Fruit fly (Drosophila melanogaster) whole organism, embryonic: Measurements from ENCODE around the gene CG17036.

Experiments
- Abd-B ChIP-seq: fragments of 200-800 bp; sonication (Bioruptor generic); optimal IDR thresholded peaks from 2 replicates; lab custom pipeline; 2018; ENCODE audit warnings: missing biosample characterization, mild to moderate bottlenecking, missing genetic modification characterization, moderate library complexity
- CG10431 ChIP-seq: fragments of 200-800 bp; sonication (Bioruptor generic); optimal IDR thresholded peaks from 3 replicates; lab custom pipeline; 2018; ENCODE audit warnings: missing biosample characterization, mild to moderate bottlenecking, missing genetic modification characterization
- CG14667 ChIP-seq: fragments of 200-800 bp; sonication (Bioruptor generic); IDR thresholded peaks from 2 replicates; pipeline ENCODE4 v1.3.6; 2022; ENCODE audit warnings: missing biosample characterization, missing genetic modification characterization
- CG15696 ChIP-seq: fragments of 200-800 bp; sonication (Bioruptor generic); optimal IDR thresholded peaks from 2 replicates; lab custom pipeline; 2019; ENCODE audit warnings: missing biosample characterization, mild to moderate bottlenecking, missing genetic modification characterization, moderate library complexity
- CG1603 ChIP-seq: fragments of 200-800 bp; sonication (Bioruptor generic); optimal IDR thresholded peaks from 2 replicates; lab custom pipeline; 2019; ENCODE audit warnings: missing biosample characterization, mild to moderate bottlenecking, missing genetic modification characterization, moderate library complexity
- CG1647 ChIP-seq: fragments of 200-800 bp; sonication (Bioruptor generic); optimal IDR thresholded peaks from 3 replicates; lab custom pipeline; 2016; ENCODE audit warnings: missing biosample characterization, missing genetic modification characterization
- CG18764 ChIP-seq: fragments of 200-800 bp; sonication (Bioruptor generic); optimal IDR thresholded peaks from 3 replicates; lab custom pipeline; 2016; ENCODE audit warnings: missing biosample characterization, missing genetic modification characterization
- CG30020 ChIP-seq: fragments of 200-800 bp; optimal IDR thresholded peaks from 2 replicates; lab custom pipeline; 2019; ENCODE audit warnings: missing biosample characterization, mild to moderate bottlenecking, missing genetic modification characterization, moderate library complexity
- CG31365 ChIP-seq: fragments of 200-800 bp; sonication (Bioruptor generic); optimal IDR thresholded peaks from 2 replicates; lab custom pipeline; 2018; ENCODE audit warnings: missing biosample characterization, mild to moderate bottlenecking, missing genetic modification characterization
- CG34422 ChIP-seq: fragments of 200-800 bp; sonication (Bioruptor generic); IDR thresholded peaks from 3 replicates; pipeline ENCODE4 v1.3.6; 2022; ENCODE audit warnings: missing biosample characterization, missing genetic modification characterization
- CG6791 ChIP-seq: fragments of 200-800 bp; sonication (Bioruptor generic); IDR thresholded peaks from 3 replicates; pipeline ENCODE4 v1.3.6; 2022; ENCODE audit warnings: missing biosample characterization, missing genetic modification characterization; ENCODE audit not compliant: partially characterized antibody
- CG9437 ChIP-seq: fragments of 200-800 bp; sonication (Bioruptor generic); optimal IDR thresholded peaks from 2 replicates; lab custom pipeline; 2018; ENCODE audit warnings: missing biosample characterization, mild to moderate bottlenecking, missing genetic modification characterization
- CrebB ChIP-seq: fragments of 200-800 bp; sonication (Bioruptor generic); optimal IDR thresholded peaks from 3 replicates; lab custom pipeline; 2018; ENCODE audit warnings: missing biosample characterization, mild to moderate bottlenecking, missing genetic modification characterization
- D ChIP-seq, 2 experiments: fragments of 200-800 bp in 1 of 2; fragments of >200 bp in 1 of 2; sonication (Bioruptor generic) in 1 of 2; optimal IDR thresholded peaks; 2 replicates in 1 of 2; 3 replicates in 1 of 2; lab custom pipeline; 2017; ENCODE audit warnings: mild to moderate bottlenecking in 1 of 2, missing biosample characterization in 1 of 2, missing genetic modification characterization in 1 of 2, missing genetic modification reagents in 1 of 2
- Deaf1 ChIP-seq: fragments of 200-800 bp; optimal IDR thresholded peaks from 3 replicates; lab custom pipeline; 2019; ENCODE audit warnings: missing biosample characterization, mild to moderate bottlenecking, missing genetic modification characterization, moderate library complexity
- Dll ChIP-seq: fragments of 200-800 bp; sonication (Bioruptor generic); IDR thresholded peaks from 4 replicates; pipeline ENCODE4 v1.3.6; 2022; ENCODE audit warnings: missing biosample characterization, missing genetic modification characterization; ENCODE audit not compliant: partially characterized antibody
- Doc3 ChIP-seq: fragments of 200-800 bp; sonication (Bioruptor generic); IDR thresholded peaks from 3 replicates; pipeline ENCODE4 v1.3.6; 2022; ENCODE audit warnings: missing biosample characterization, missing genetic modification characterization; ENCODE audit not compliant: partially characterized antibody
- Fer2 ChIP-seq: fragments of 200-800 bp; sonication (Bioruptor generic); optimal IDR thresholded peaks from 2 replicates; lab custom pipeline; 2018; ENCODE audit warnings: missing biosample characterization, mild to moderate bottlenecking, missing genetic modification characterization, moderate library complexity
- Hmx ChIP-seq: fragments of 200-800 bp; sonication (Bioruptor generic); optimal IDR thresholded peaks from 2 replicates; lab custom pipeline; 2016; ENCODE audit warnings: missing biosample characterization, missing genetic modification characterization
- Kr ChIP-seq: fragments of 200-800 bp; sonication (Bioruptor generic); optimal IDR thresholded peaks from 2 replicates; lab custom pipeline; 2017; ENCODE audit warnings: missing biosample characterization, mild to moderate bottlenecking, missing genetic modification characterization
- Neu2 ChIP-seq: fragments of 200-800 bp; sonication (Bioruptor generic); optimal IDR thresholded peaks from 3 replicates; lab custom pipeline; 2016; ENCODE audit warnings: missing biosample characterization, missing genetic modification characterization, borderline replicate concordance
- Nf-YB ChIP-seq: fragments of 200-800 bp; sonication (Bioruptor generic); optimal IDR thresholded peaks from 3 replicates; lab custom pipeline; 2019; ENCODE audit warnings: missing biosample characterization, mild to moderate bottlenecking, missing genetic modification characterization, moderate library complexity
- Nf-YC ChIP-seq: fragments of 200-800 bp; optimal IDR thresholded peaks from 3 replicates; lab custom pipeline; 2019; ENCODE audit warnings: missing biosample characterization, mild to moderate bottlenecking, missing genetic modification characterization, moderate library complexity
- Poxn ChIP-seq: fragments of 200-800 bp; sonication (Bioruptor generic); IDR thresholded peaks from 2 replicates; pipeline ENCODE4 v1.3.6; 2022; ENCODE audit warnings: missing biosample characterization, missing genetic modification characterization
- Sox102F ChIP-seq: fragments of 200-800 bp; sonication (Bioruptor generic); optimal IDR thresholded peaks from 2 replicates; lab custom pipeline; 2018; ENCODE audit warnings: missing biosample characterization, mild to moderate bottlenecking, missing genetic modification characterization, moderate library complexity
- Vsx1 ChIP-seq: fragments of 200-800 bp; sonication (Bioruptor generic); optimal IDR thresholded peaks from 2 replicates; lab custom pipeline; 2017; ENCODE audit warnings: missing biosample characterization, mild to moderate bottlenecking, missing genetic modification characterization, missing genetic modification reagents
- abd-A ChIP-seq: fragments of 200-800 bp; sonication (Bioruptor generic); optimal IDR thresholded peaks from 3 replicates; lab custom pipeline; 2019; ENCODE audit warnings: missing biosample characterization, mild to moderate bottlenecking, missing genetic modification characterization, moderate library complexity
- az2 ChIP-seq: fragments of 200-800 bp; sonication (Bioruptor generic); optimal IDR thresholded peaks from 3 replicates; lab custom pipeline; 2016; ENCODE audit warnings: missing biosample characterization, missing genetic modification characterization
- bsh ChIP-seq, 2 experiments: fragments of 200-800 bp; sonication (Bioruptor generic); optimal IDR thresholded peaks; 2 replicates each; lab custom pipeline; 2017 to 2018; ENCODE audit warnings: mild to moderate bottlenecking in 2 of 2, missing biosample characterization in 2 of 2, missing genetic modification characterization in 2 of 2, moderate library complexity in 1 of 2
- gcm ChIP-seq: fragments of 200-800 bp; sonication (Bioruptor generic); optimal IDR thresholded peaks from 2 replicates; lab custom pipeline; 2019; ENCODE audit warnings: missing biosample characterization, mild to moderate bottlenecking, missing genetic modification characterization, moderate library complexity
- gfzf ChIP-seq: fragments of 200-800 bp; sonication (Bioruptor generic); optimal IDR thresholded peaks from 2 replicates; lab custom pipeline; 2016; ENCODE audit warnings: missing biosample characterization, mild to moderate bottlenecking, missing genetic modification characterization, moderate library complexity
- kni ChIP-seq: fragments of 200-800 bp; sonication (Bioruptor generic); optimal IDR thresholded peaks from 3 replicates; lab custom pipeline; 2017; ENCODE audit warnings: mild to moderate bottlenecking, missing biosample characterization, missing genetic modification reagents, missing genetic modification characterization
- mam ChIP-seq: fragments of 200-800 bp; sonication (Bioruptor generic); optimal IDR thresholded peaks from 3 replicates; lab custom pipeline; 2016; ENCODE audit warnings: missing biosample characterization, missing genetic modification characterization
- oc ChIP-seq: fragments of 200-800 bp; sonication (Bioruptor generic); optimal IDR thresholded peaks from 2 replicates; lab custom pipeline; 2018; ENCODE audit warnings: missing biosample characterization, mild to moderate bottlenecking, missing genetic modification characterization, moderate library complexity
- pros ChIP-seq: fragments of 200-800 bp; sonication (Bioruptor generic); optimal IDR thresholded peaks from 3 replicates; lab custom pipeline; 2019; ENCODE audit warnings: missing biosample characterization, mild to moderate bottlenecking, missing genetic modification characterization, moderate library complexity
- pzg ChIP-seq: fragments of 200-800 bp; sonication (Bioruptor generic); optimal IDR thresholded peaks from 3 replicates; lab custom pipeline; 2018; ENCODE audit warnings: missing biosample characterization, mild to moderate bottlenecking, missing genetic modification characterization, moderate library complexity
- scrt ChIP-seq: fragments of 200-800 bp; sonication (Bioruptor generic); optimal IDR thresholded peaks from 2 replicates; lab custom pipeline; 2018; ENCODE audit warnings: missing biosample characterization, mild to moderate bottlenecking, missing genetic modification characterization, moderate library complexity
- sens ChIP-seq: fragments of 200-800 bp; sonication (Bioruptor generic); peaks from one replicate; lab custom pipeline; 2016; ENCODE audit warnings: missing biosample characterization, missing genetic modification characterization
- seq ChIP-seq: fragments of 200-800 bp; sonication (Bioruptor generic); IDR thresholded peaks from 2 replicates; pipeline ENCODE4 v1.3.6; 2022; ENCODE audit warnings: missing biosample characterization, missing genetic modification characterization
- sqz ChIP-seq: fragments of 200-800 bp; sonication (Bioruptor generic); optimal IDR thresholded peaks from 3 replicates; lab custom pipeline; 2018; ENCODE audit warnings: missing biosample characterization, mild to moderate bottlenecking, missing genetic modification characterization
- stwl ChIP-seq: fragments of 200-800 bp; sonication (Bioruptor generic); optimal IDR thresholded peaks from 3 replicates; lab custom pipeline; 2018; ENCODE audit warnings: missing biosample characterization, mild to moderate bottlenecking, missing genetic modification characterization, moderate library complexity
- tll ChIP-seq, 2 experiments: fragments of 200-800 bp in 1 of 2; fragments of >200 bp in 1 of 2; sonication (Bioruptor generic) in 1 of 2; optimal IDR thresholded peaks; 2 replicates each; lab custom pipeline; 2017 to 2019; ENCODE audit warnings: missing biosample characterization in 2 of 2, missing genetic modification characterization in 2 of 2, mild to moderate bottlenecking in 1 of 2, moderate library complexity in 1 of 2
- vvl ChIP-seq: fragments of 200-800 bp; sonication (Bioruptor generic); IDR thresholded peaks from 2 replicates; pipeline ENCODE4 v1.3.6; 2022; ENCODE audit warnings: missing biosample characterization, missing genetic modification characterization

CG17036 gene

dm6 chr2L:12686811-12687210, 13.7 kb downstream of the CG17036 start:
- TF ChIP-seq Kr (GFP tag; lab: Kevin White, UChicago) = peak; percentile 47
- TF ChIP-seq Hmx (GFP tag; lab: Kevin White, UChicago) = no peak
- TF ChIP-seq sqz (GFP tag; lab: Kevin White, UChicago) = peak; percentile 87
- peak; percentile 23 for TF ChIP-seq pros (GFP tag; lab: Kevin White, UChicago)
- no peak for TF ChIP-seq Doc3 (GFP tag; lab: Robert Waterston, UW)
- TF ChIP-seq seq (GFP tag; lab: Robert Waterston, UW) = peak; percentile 45; the same call in 1 of the 2 replicates
- TF ChIP-seq Nf-YC = peak; percentile 90
- no peak for TF ChIP-seq az2 (GFP tag; lab: Kevin White, UChicago)
- TF ChIP-seq Nf-YB (GFP tag; lab: Kevin White, UChicago) = peak; percentile 90
- TF ChIP-seq gcm (GFP tag; lab: Kevin White, UChicago) = no peak
- TF ChIP-seq sens = peak; percentile 37
- TF ChIP-seq CG9437 (GFP tag; lab: Kevin White, UChicago) = no peak
- TF ChIP-seq, all 482 proteins: peak for 7

DNA sequence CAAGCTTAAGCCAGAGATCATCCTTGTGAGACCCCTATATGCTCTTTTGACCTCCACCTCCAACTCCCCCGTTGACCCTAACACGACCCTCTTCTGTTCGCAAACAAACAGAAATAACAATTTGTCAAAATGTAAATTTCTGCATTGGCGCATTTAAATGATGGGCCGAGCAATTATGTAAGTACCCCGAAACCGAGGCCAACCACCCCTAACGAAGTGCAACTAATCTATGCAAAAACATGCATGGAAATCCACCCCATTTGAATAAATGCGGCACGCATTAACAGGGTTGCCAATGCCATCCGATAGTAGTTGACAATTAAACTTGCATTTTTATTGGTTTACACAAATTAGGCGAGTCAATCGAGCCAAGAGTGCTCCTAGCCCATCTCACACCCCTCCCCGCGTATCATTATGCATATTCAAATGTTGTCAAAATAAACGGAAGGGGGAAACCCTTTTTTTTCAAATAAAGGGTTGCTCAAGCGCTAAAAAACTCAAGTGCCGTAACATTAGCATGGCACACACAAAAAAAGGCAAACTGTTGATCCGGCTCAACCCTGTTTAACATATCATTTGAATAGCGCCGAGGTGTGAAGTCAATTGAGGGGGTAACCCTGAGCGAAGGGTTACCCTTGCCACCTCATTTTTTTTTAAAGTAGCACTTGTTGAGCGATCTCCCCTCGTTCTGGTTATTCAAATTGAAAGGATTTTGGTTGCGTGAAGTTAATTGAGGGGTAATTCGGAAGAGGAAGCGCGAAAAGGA, 18.8 kb downstream of the CG17036 start:
- TF ChIP-seq CG10431 (GFP tag; lab: Kevin White, UChicago) = peak; percentile 48
- peak; percentile 21 for TF ChIP-seq oc (tag; lab: Kevin White, UChicago)
- peak; percentile 45 for TF ChIP-seq kni (GFP tag; lab: Kevin White, UChicago)
- no peak for TF ChIP-seq Abd-B
- TF ChIP-seq stwl (tag; lab: Kevin White, UChicago) = peak; percentile 25
- TF ChIP-seq CrebB (tag; lab: Kevin White, UChicago) = no peak
- TF ChIP-seq mam (GFP tag; lab: Kevin White, UChicago) = no peak
- no peak for TF ChIP-seq CG1647 (GFP tag; lab: Kevin White, UChicago)
- no peak for TF ChIP-seq CG14667 (GFP tag; lab: Robert Waterston, UW)
- peak; percentile 70; the same call in 1 of the 2 replicates for TF ChIP-seq seq (GFP tag; lab: Robert Waterston, UW)
- no peak for TF ChIP-seq Fer2 (tag; lab: Kevin White, UChicago)
- TF ChIP-seq CG1603 = peak; percentile 10
- TF ChIP-seq abd-A (tag; lab: Kevin White, UChicago) = peak; percentile 33
- TF ChIP-seq D (optimal IDR thresholded peaks at IDR 0.05; lab: Kevin White, UChicago) = no peak
- TF ChIP-seq D (GFP tag; optimal IDR thresholded peaks at IDR 0.05; lab: Kevin White, UChicago) = peak; percentile 29
- TF ChIP-seq sqz (GFP tag; lab: Kevin White, UChicago) = peak; percentile 92
- TF ChIP-seq Neu2 (GFP tag; lab: Kevin White, UChicago) = no peak
- peak; percentile 89 for TF ChIP-seq scrt
- no peak for TF ChIP-seq Poxn (GFP tag; lab: Robert Waterston, UW)
- TF ChIP-seq Deaf1 (tag; lab: Kevin White, UChicago) = no peak
- peak; percentile 77 for TF ChIP-seq vvl (GFP tag; lab: Robert Waterston, UW)
- peak in 1 of 2 experiments; percentile 54 for TF ChIP-seq tll (GFP tag; optimal IDR thresholded peaks at IDR 0.05; lab: Kevin White, UChicago)
- no peak for TF ChIP-seq pzg (GFP tag; lab: Kevin White, UChicago)
- peak; percentile 85 for TF ChIP-seq sens
- TF ChIP-seq Vsx1 = no peak
- TF ChIP-seq Sox102F (GFP tag; lab: Kevin White, UChicago) = no peak
- no peak for TF ChIP-seq CG31365
- peak; percentile 96 for TF ChIP-seq Kr (GFP tag; lab: Kevin White, UChicago)
- no peak for TF ChIP-seq CG15696 (tag; lab: Kevin White, UChicago)
- no peak for TF ChIP-seq CG6791 (GFP tag; lab: Robert Waterston, UW)
- no peak for TF ChIP-seq CG34422 (GFP tag; lab: Robert Waterston, UW)
- peak; percentile 77 for TF ChIP-seq pros (GFP tag; lab: Kevin White, UChicago)
- peak; percentile 57 for TF ChIP-seq Nf-YC
- TF ChIP-seq CG18764 = no peak
- peak; percentile 64 for TF ChIP-seq Nf-YB (GFP tag; lab: Kevin White, UChicago)
- TF ChIP-seq Dll (GFP tag; lab: Robert Waterston, UW) = 0 out of 4 replicates have a peak, but pooled peaks have one; percentile 21
- peak in 1 of 2 experiments; percentile 6 for TF ChIP-seq bsh (GFP tag; optimal IDR thresholded peaks at IDR 0.05; lab: Kevin White, UChicago)
- TF ChIP-seq CG30020 (tag; lab: Kevin White, UChicago) = no peak
- TF ChIP-seq gfzf (GFP tag; lab: Kevin White, UChicago) = no peak
